Worm (Caenorhabditis elegans): Measurements from ENCODE around the gene wbp-2.

DNA sequence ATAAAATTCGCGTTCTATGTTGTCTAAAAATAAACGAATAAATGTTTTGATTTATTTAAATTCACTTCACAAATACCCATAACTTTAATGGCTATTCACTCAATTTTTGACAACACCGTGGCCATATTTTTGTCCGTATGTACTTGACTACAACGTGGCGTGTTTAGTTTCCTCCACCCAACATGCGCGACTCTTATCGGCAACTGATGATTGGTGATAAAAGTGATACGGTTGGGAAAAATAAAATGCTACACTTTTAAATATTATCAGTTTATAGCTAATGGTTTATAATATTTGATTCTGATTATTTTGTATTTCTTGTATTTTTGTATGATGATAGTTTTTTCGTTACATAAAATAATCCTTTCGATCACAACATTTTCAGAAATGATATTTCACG, 37.9 kb upstream of the wbp-2 start, which contains the start of gene acs-7:
- TF ChIP-seq hnd-1 (tag; optimal IDR thresholded peaks at IDR 0.05) = no peak
- TF ChIP-seq ama-1 (optimal IDR thresholded peaks at IDR 0.05) = no peak
- TF ChIP-seq hmg-4 (GFP tag; optimal IDR thresholded peaks at IDR 0.05) = no peak
- no peak for TF ChIP-seq tbx-37 (GFP tag; conservative IDR thresholded peaks at IDR 0.05)
- no peak for TF ChIP-seq tra-4 (tag; optimal IDR thresholded peaks at IDR 0.05)
- TF ChIP-seq tbx-11 (GFP tag; IDR thresholded peaks at IDR 0.05) = no peak
- no peak for TF ChIP-seq ets-7 (tag; optimal IDR thresholded peaks at IDR 0.05)
- TF ChIP-seq ceh-13 (GFP tag; optimal IDR thresholded peaks at IDR 0.05) = no peak
- no peak for TF ChIP-seq ceh-36 (tag; optimal IDR thresholded peaks at IDR 0.05)
- no peak for TF ChIP-seq aly-1 (tag; optimal IDR thresholded peaks at IDR 0.05)

Measured in whole organism, early embryonic.